Fruit fly (Drosophila melanogaster): ENCODE measurements around the gene mrva.

mrva gene

dm6 chr3L:7314133-7314532 lies 14.5 kb downstream of the mrva start:
- TF ChIP-seq CG11762 (GFP tag; optimal IDR thresholded peaks at IDR 0.05; ENCODE audit: insufficient read depth) (no peak), dac (GFP tag; optimal IDR thresholded peaks at IDR 0.05) (no peak), CG8632 (GFP tag; optimal IDR thresholded peaks at IDR 0.05) (no peak), CG10631 (GFP tag; optimal IDR thresholded peaks at IDR 0.05) (no peak), achi (GFP tag; optimal IDR thresholded peaks at IDR 0.05) (no peak), CG6854 (GFP tag; optimal IDR thresholded peaks at IDR 0.05) (no peak), esn (GFP tag; optimal IDR thresholded peaks at IDR 0.05) (no peak), cyc (GFP tag; optimal IDR thresholded peaks at IDR 0.05) (no peak), CG6163 (GFP tag; IDR thresholded peaks at IDR 0.05) (no peak), CG6808 (GFP tag; optimal IDR thresholded peaks at IDR 0.05) (no peak), acj6 (GFP tag; optimal IDR thresholded peaks at IDR 0.05) (no peak)

dm6 chr3L:7313559-7314132 lies 15.0 kb downstream of the mrva start:
- TF ChIP-seq CG6808 (GFP tag; optimal IDR thresholded peaks at IDR 0.05) = no peak
- no peak for TF ChIP-seq cyc (GFP tag; optimal IDR thresholded peaks at IDR 0.05)
- TF ChIP-seq Ets96B (tag; optimal IDR thresholded peaks at IDR 0.05) = no peak
- no peak for TF ChIP-seq CG6163 (GFP tag; IDR thresholded peaks at IDR 0.05)
- no peak for TF ChIP-seq esn (GFP tag; optimal IDR thresholded peaks at IDR 0.05)
- no peak for TF ChIP-seq dsx (GFP tag; optimal IDR thresholded peaks at IDR 0.05; ENCODE audit: poor library complexity, severe bottlenecking)
- TF ChIP-seq Gug (GFP tag; IDR thresholded peaks at IDR 0.05) = no peak
- TF ChIP-seq CG32006 (GFP tag; optimal IDR thresholded peaks at IDR 0.05) = no peak
- no peak for TF ChIP-seq Hr39 (GFP tag; optimal IDR thresholded peaks at IDR 0.05)
- no peak for TF ChIP-seq spab (GFP tag; optimal IDR thresholded peaks at IDR 0.05)
- no peak for TF ChIP-seq CG6276 (GFP tag; optimal IDR thresholded peaks at IDR 0.05)
- no peak for TF ChIP-seq CG34406 (GFP tag; optimal IDR thresholded peaks at IDR 0.05)
- TF ChIP-seq Eip93F (GFP tag; optimal IDR thresholded peaks at IDR 0.05) = no peak
- no peak for TF ChIP-seq CG4318 (GFP tag; optimal IDR thresholded peaks at IDR 0.05)
- no peak for TF ChIP-seq fd59A (GFP tag; optimal IDR thresholded peaks at IDR 0.05)
- no peak for TF ChIP-seq lz (GFP tag; optimal IDR thresholded peaks at IDR 0.05)

DNA sequence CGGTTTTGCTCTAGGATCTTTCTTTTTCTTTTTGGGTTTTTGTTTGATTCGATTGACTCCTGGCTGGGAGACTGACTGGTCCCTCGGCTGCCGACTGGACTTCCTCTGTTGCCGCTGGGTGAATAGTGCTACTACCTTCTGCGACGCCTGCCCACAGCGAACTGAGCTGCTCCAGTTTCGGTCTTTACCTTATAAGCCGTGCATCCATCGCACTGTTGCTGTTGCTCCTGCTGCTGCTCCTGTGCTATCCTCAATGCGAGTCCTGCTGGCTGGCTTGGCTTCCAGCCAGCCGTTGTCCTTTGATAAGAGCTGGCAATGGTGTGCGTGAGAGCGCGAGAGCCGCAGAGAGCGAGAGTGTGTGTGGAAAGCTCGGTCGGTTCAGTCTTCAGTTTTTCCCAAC lies 15.9 kb downstream of the mrva start, which contains the start of gene unc-13-4A:
Gene unc-13-4A, minus strand, starts transcription at position 143 of the 400 bp plus-strand sequence.
- TF ChIP-seq CG6792 (GFP tag; optimal IDR thresholded peaks at IDR 0.05) (no peak), Lpt (GFP tag; optimal IDR thresholded peaks at IDR 0.05) (no peak), CG10631 (GFP tag; optimal IDR thresholded peaks at IDR 0.05) (no peak), Gug (GFP tag; IDR thresholded peaks at IDR 0.05) (no peak), CG6854 (GFP tag; optimal IDR thresholded peaks at IDR 0.05) (no peak), spab (GFP tag; optimal IDR thresholded peaks at IDR 0.05) (no peak), acj6 (GFP tag; optimal IDR thresholded peaks at IDR 0.05) (no peak), cyc (GFP tag; optimal IDR thresholded peaks at IDR 0.05) (no peak), Blimp-1 (GFP tag; optimal IDR thresholded peaks at IDR 0.05) (no peak), ss (GFP tag; optimal IDR thresholded peaks at IDR 0.05) (no peak), Hr39 (GFP tag; optimal IDR thresholded peaks at IDR 0.05) (no peak), OdsH (GFP tag; optimal IDR thresholded peaks at IDR 0.05) (no peak), CG6276 (GFP tag; optimal IDR thresholded peaks at IDR 0.05) (no peak), CG11762 (GFP tag; optimal IDR thresholded peaks at IDR 0.05; ENCODE audit: insufficient read depth) (no peak), fd85E (GFP tag; optimal IDR thresholded peaks at IDR 0.05) (no peak), achi (GFP tag; optimal IDR thresholded peaks at IDR 0.05) (no peak), CG34406 (GFP tag; optimal IDR thresholded peaks at IDR 0.05) (no peak)

dm6 chr3L:7300660-7301059 lies 28.0 kb downstream of the mrva start:
- TF ChIP-seq CG8119 (GFP tag; IDR thresholded peaks at IDR 0.05) (no peak), Eip78C (GFP tag) (no peak), Sox14 (GFP tag; optimal IDR thresholded peaks at IDR 0.05) (no peak)

DNA sequence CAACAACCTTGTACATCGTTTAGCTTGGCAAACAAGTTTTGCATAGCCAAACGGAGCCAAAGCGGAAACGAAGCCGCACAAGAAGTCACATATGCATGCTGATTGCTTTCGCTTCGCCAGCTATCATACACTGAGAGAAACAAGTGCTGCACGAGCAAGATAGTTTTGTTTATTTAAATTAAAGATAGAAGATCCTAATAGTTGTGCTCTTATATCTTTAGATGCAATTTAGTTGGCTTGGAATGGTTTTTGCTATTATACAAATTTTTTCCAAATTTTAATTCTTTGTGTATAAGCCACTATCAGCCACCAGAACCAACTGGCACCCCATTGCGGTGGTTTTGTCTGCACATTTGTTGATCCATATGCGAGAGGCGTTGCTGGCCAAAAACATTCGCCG lies 45.1 kb downstream of the mrva start:
- TF ChIP-seq CG6276 (GFP tag; optimal IDR thresholded peaks at IDR 0.05) (peak; percentile 35), CG8319 (GFP tag; optimal IDR thresholded peaks at IDR 0.05) (no peak), CG32006 (GFP tag; optimal IDR thresholded peaks at IDR 0.05) (peak; percentile 33), CG4318 (GFP tag; optimal IDR thresholded peaks at IDR 0.05) (peak; percentile 16), Hr4 (GFP tag; optimal IDR thresholded peaks at IDR 0.05) (peak; percentile 10), Eip75B (GFP tag; optimal IDR thresholded peaks at IDR 0.05) (no peak), CG6163 (GFP tag; IDR thresholded peaks at IDR 0.05) (peak; percentile 51; the same call in 1 of the 3 replicates), Eip78C (GFP tag) (peak; percentile 80), eg (GFP tag; IDR thresholded peaks at IDR 0.05) (peak; percentile 51; the same call in 1 of the 3 replicates)

Measured in whole organism, prepupa.